Comparison of ENCODE assay signal across 2 fruit fly cellular contexts in the genomic region with DNA sequence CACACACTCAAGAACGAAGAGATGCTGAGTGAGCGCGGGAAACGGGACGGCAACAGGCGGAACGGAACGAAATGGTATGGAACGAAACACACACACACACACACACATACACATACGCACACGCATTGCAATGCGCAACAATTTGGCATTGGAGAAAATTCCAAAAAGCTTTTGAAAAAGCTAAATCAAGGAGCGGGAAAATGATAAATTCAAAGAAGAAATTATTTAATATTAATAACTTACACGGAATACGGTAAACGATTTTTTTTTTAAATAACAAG.
A peak's percentile ranks its signal among the peaks of the same experiment; 100 is the strongest.
TF ChIP-seq lines count a peak whose summit lies in the region.

No protein-coding gene starts in this region.

- TF ChIP-seq CTCF in whole organism, embryonic (GFP tag; optimal IDR thresholded peaks at IDR 0.05; lab: Kevin White, UChicago): no peak

TF ChIP-seq in whole organism, embryonic, 481 proteins besides CTCF, POLR2A, EP300 and RAD21:
- no peak for TF ChIP-seq sqz (GFP tag; optimal IDR thresholded peaks at IDR 0.05; lab: Kevin White, UChicago)
- TF ChIP-seq CG7928 (GFP tag; optimal IDR thresholded peaks at IDR 0.05; lab: Kevin White, UChicago): no peak
- TF ChIP-seq scrt (GFP tag; optimal IDR thresholded peaks at IDR 0.05; lab: Kevin White, UChicago): peak; percentile 81
- no peak for TF ChIP-seq CG10565 (GFP tag; optimal IDR thresholded peaks at IDR 0.05; lab: Kevin White, UChicago)
- TF ChIP-seq mld (GFP tag; IDR thresholded peaks at IDR 0.05; lab: Robert Waterston, UW; ENCODE audit: partially characterized antibody): no peak
- no peak for TF ChIP-seq trem (tag; optimal IDR thresholded peaks at IDR 0.05; lab: Kevin White, UChicago)
- no peak for TF ChIP-seq Atf6 (GFP tag; IDR thresholded peaks at IDR 0.05; lab: Robert Waterston, UW)
- peak; percentile 27; the same call in 1 of the 2 replicates for TF ChIP-seq E2f2 (GFP tag; IDR thresholded peaks at IDR 0.05; lab: Robert Waterston, UW)
- peak; percentile 96 for TF ChIP-seq pfk (GFP tag; optimal IDR thresholded peaks at IDR 0.05; lab: Kevin White, UChicago)
- peak; percentile 2 for TF ChIP-seq Dp (GFP tag; optimal IDR thresholded peaks at IDR 0.05; lab: Kevin White, UChicago)
- no peak for TF ChIP-seq dm (GFP tag; optimal IDR thresholded peaks at IDR 0.05; lab: Kevin White, UChicago)
- TF ChIP-seq crol (GFP tag; IDR thresholded peaks at IDR 0.05; lab: Robert Waterston, UW): peak; percentile 28; the same call in 1 of the 2 replicates
- peak; percentile 40 for TF ChIP-seq cg (GFP tag; optimal IDR thresholded peaks at IDR 0.05; lab: Kevin White, UChicago)
- TF ChIP-seq CG6854 (GFP tag; optimal IDR thresholded peaks at IDR 0.05; lab: Kevin White, UChicago): no peak
- peak; percentile 2 to 21 for TF ChIP-seq Trl (optimal IDR thresholded peaks at IDR 0.05; lab: Kevin White, UChicago)
- no peak for TF ChIP-seq Trl (GFP tag; optimal IDR thresholded peaks at IDR 0.05; lab: Kevin White, UChicago)
- no peak for TF ChIP-seq jing (GFP tag; optimal IDR thresholded peaks at IDR 0.05; lab: Kevin White, UChicago)

TF ChIP-seq in whole organism, pupa, 21 proteins besides CTCF, POLR2A, EP300 and RAD21:
- TF ChIP-seq CG34367 (tag; optimal IDR thresholded peaks at IDR 0.05; lab: Kevin White, UChicago): no peak
- 0 out of 2 replicates have a peak, but pooled peaks have one; percentile 13 for TF ChIP-seq CG32121 (GFP tag; IDR thresholded peaks at IDR 0.05; lab: Robert Waterston, UW)
TF ChIP-seq in whole organism, pupa: peak in this region for 1.
